Worm (Caenorhabditis elegans) whole organism, L3 larva: Measurements from ENCODE around the gene col-40.

Experiments
- R02D3.7 ChIP-seq: fragments of 150-350 bp; optimal IDR thresholded peaks from 2 replicates; lab custom pipeline; 2014; ENCODE audit warnings: missing biosample characterization, missing genetic modification characterization
- ZK546.5 ChIP-seq: sonication (generic microtip); optimal IDR thresholded peaks from 2 replicates; lab custom pipeline; 2017; ENCODE audit warnings: missing biosample characterization, missing genetic modification characterization
- aly-2 ChIP-seq: fragments of 150-350 bp; optimal IDR thresholded peaks from 2 replicates; lab custom pipeline; 2014; ENCODE audit warnings: missing biosample characterization, missing genetic modification characterization
- ama-1 ChIP-seq: fragments of 150-350 bp; optimal IDR thresholded peaks from 2 replicates; lab custom pipeline; 2018
- ceh-16 ChIP-seq: sonication (generic microtip); optimal IDR thresholded peaks from 2 replicates; lab custom pipeline; 2017; ENCODE audit warnings: missing biosample characterization, missing genetic modification characterization
- ceh-28 ChIP-seq: fragments of 150-350 bp; optimal IDR thresholded peaks from 2 replicates; lab custom pipeline; 2014; ENCODE audit warnings: missing biosample characterization, missing genetic modification reagents, missing genetic modification characterization
- ceh-82 ChIP-seq: fragments of 150-350 bp; optimal IDR thresholded peaks from 2 replicates; lab custom pipeline; 2014; ENCODE audit warnings: missing biosample characterization, missing genetic modification characterization
- ceh-9 ChIP-seq: sonication (generic microtip); optimal IDR thresholded peaks from 2 replicates; lab custom pipeline; 2018; ENCODE audit warnings: missing biosample characterization, missing genetic modification characterization
- egl-27 ChIP-seq: sonication (generic microtip); optimal IDR thresholded peaks from 4 replicates; lab custom pipeline; 2017; ENCODE audit warnings: missing biosample characterization, missing genetic modification reagents, missing genetic modification characterization
- egl-5 ChIP-seq: fragments of 150-350 bp; optimal IDR thresholded peaks from 2 replicates; lab custom pipeline; 2017; ENCODE audit warnings: missing biosample characterization, missing genetic modification reagents, missing genetic modification characterization, inconsistent platforms
- elt-1 ChIP-seq: fragments of 150-350 bp; optimal IDR thresholded peaks from 2 replicates; lab custom pipeline; 2014; ENCODE audit warnings: missing biosample characterization, missing genetic modification characterization
- eor-1 ChIP-seq, 2 experiments: fragments of 150-350 bp; optimal IDR thresholded peaks; 2 replicates each; lab custom pipeline; 2014 to 2018; ENCODE audit warnings: missing biosample characterization in 2 of 2, missing genetic modification characterization in 2 of 2
- fkh-10 ChIP-seq: sonication (generic microtip); optimal IDR thresholded peaks from 2 replicates; lab custom pipeline; 2017; ENCODE audit warnings: missing biosample characterization, missing genetic modification reagents, missing genetic modification characterization
- fkh-2 ChIP-seq: fragments of 150-350 bp; optimal IDR thresholded peaks from 2 replicates; lab custom pipeline; 2014; ENCODE audit warnings: missing biosample characterization, missing genetic modification reagents, missing genetic modification characterization
- fos-1 ChIP-seq: fragments of 150-350 bp; optimal IDR thresholded peaks from 2 replicates; lab custom pipeline; 2014; ENCODE audit warnings: missing biosample characterization, missing genetic modification characterization
- hmg-11 ChIP-seq: sonication (generic microtip); optimal IDR thresholded peaks from 2 replicates; lab custom pipeline; 2016; ENCODE audit warnings: missing genetic modification characterization, missing compliant biosample characterization
- jun-1 ChIP-seq: fragments of 150-350 bp; optimal IDR thresholded peaks from 2 replicates; lab custom pipeline; 2014; ENCODE audit warnings: missing biosample characterization, missing genetic modification reagents, missing genetic modification characterization
- lin-39 ChIP-seq: fragments of 150-350 bp; optimal IDR thresholded peaks from 2 replicates; lab custom pipeline; 2018; ENCODE audit warnings: missing biosample characterization, missing genetic modification reagents, missing genetic modification characterization
- mdl-1 ChIP-seq: fragments of 150-350 bp; optimal IDR thresholded peaks from 2 replicates; lab custom pipeline; 2014; ENCODE audit warnings: missing biosample characterization, missing genetic modification characterization
- mml-1 ChIP-seq: fragments of 150-350 bp; sonication (generic microtip); optimal IDR thresholded peaks from 3 replicates; lab custom pipeline; 2014; ENCODE audit warnings: missing biosample characterization, missing genetic modification characterization
- nhr-11 ChIP-seq: fragments of 150-350 bp; optimal IDR thresholded peaks from 2 replicates; lab custom pipeline; 2014; ENCODE audit warnings: missing biosample characterization, missing genetic modification characterization
- nhr-12 ChIP-seq: fragments of 150-350 bp; optimal IDR thresholded peaks from 2 replicates; lab custom pipeline; 2014; ENCODE audit warnings: missing biosample characterization, missing genetic modification characterization
- nhr-23 ChIP-seq: fragments of 150-350 bp; optimal IDR thresholded peaks from 2 replicates; lab custom pipeline; 2014; ENCODE audit warnings: missing biosample characterization, missing genetic modification reagents, missing genetic modification characterization
- nhr-237 ChIP-seq: fragments of 150-350 bp; optimal IDR thresholded peaks from 2 replicates; lab custom pipeline; 2014; ENCODE audit warnings: missing biosample characterization, missing genetic modification characterization
- nhr-25 ChIP-seq: sonication (generic microtip); optimal IDR thresholded peaks from 2 replicates; lab custom pipeline; 2017; ENCODE audit warnings: missing biosample characterization, missing genetic modification characterization
- nhr-28 ChIP-seq: fragments of 150-350 bp; optimal IDR thresholded peaks from 2 replicates; lab custom pipeline; 2014; ENCODE audit warnings: missing biosample characterization, missing genetic modification characterization
- nhr-43 ChIP-seq: sonication (generic microtip); optimal IDR thresholded peaks from 2 replicates; lab custom pipeline; 2016; ENCODE audit warnings: mild to moderate bottlenecking, missing genetic modification characterization, missing compliant biosample characterization; ENCODE audit not compliant: poor library complexity, severe bottlenecking
- nhr-67 ChIP-seq: fragments of 150-350 bp; optimal IDR thresholded peaks from 2 replicates; lab custom pipeline; 2014; ENCODE audit warnings: missing biosample characterization, missing genetic modification characterization
- nhr-77 ChIP-seq: fragments of 150-350 bp; optimal IDR thresholded peaks from 2 replicates; lab custom pipeline; 2014; ENCODE audit warnings: missing biosample characterization, missing genetic modification characterization
- pqm-1 ChIP-seq: fragments of 150-350 bp; optimal IDR thresholded peaks from 2 replicates; lab custom pipeline; 2017; ENCODE audit warnings: missing biosample characterization, missing genetic modification characterization, inconsistent platforms
- skn-1 ChIP-seq: fragments of 150-350 bp; optimal IDR thresholded peaks from 2 replicates; lab custom pipeline; 2014; ENCODE audit warnings: missing biosample characterization, missing genetic modification characterization
- snpc-4 ChIP-seq: fragments of 150-350 bp; optimal IDR thresholded peaks from 2 replicates; lab custom pipeline; 2014; ENCODE audit warnings: missing biosample characterization, missing genetic modification characterization
- unc-39 ChIP-seq: sonication (generic microtip); optimal IDR thresholded peaks from 4 replicates; lab custom pipeline; 2017; ENCODE audit warnings: missing biosample characterization, missing genetic modification characterization
- zag-1 ChIP-seq: fragments of 150-350 bp; optimal IDR thresholded peaks from 2 replicates; lab custom pipeline; 2014; ENCODE audit warnings: missing biosample characterization, missing genetic modification characterization
- ztf-11 ChIP-seq: fragments of 150-350 bp; optimal IDR thresholded peaks from 2 replicates; lab custom pipeline; 2014; ENCODE audit warnings: missing biosample characterization, missing genetic modification characterization
- ztf-4 ChIP-seq: fragments of 150-350 bp; optimal IDR thresholded peaks from 2 replicates; lab custom pipeline; 2014; ENCODE audit warnings: missing biosample characterization, missing genetic modification characterization

Gene col-40

DNA sequence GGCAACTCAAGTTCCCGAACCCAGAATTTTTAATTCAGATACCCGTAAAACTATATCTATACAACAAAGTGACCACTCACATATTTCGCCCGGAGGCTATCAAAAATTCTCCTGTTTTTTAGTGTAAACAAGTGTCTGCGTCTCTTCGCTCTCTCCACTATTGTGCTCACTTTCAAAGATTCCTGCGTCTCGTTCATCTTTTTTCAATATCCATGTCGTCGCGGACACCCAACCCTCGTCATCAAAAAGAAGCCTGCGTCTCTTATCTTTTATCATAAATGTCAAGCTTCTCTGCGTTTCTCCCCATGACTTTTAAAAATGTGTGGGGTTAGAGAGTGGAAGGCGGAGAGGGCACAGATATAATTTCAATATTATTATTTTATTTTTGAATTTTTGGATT, 21.9 kb downstream of the col-40 start (continued):
- TF ChIP-seq nhr-12 (tag; lab: Kevin White, UChicago) = no peak
- no peak for TF ChIP-seq nhr-23 (tag; lab: Kevin White, UChicago)
- no peak for TF ChIP-seq zag-1 (tag; lab: Kevin White, UChicago)
- TF ChIP-seq egl-5 (tag; lab: Kevin White, UChicago) = peak; percentile 57
- no peak for TF ChIP-seq ztf-4 (tag; lab: Kevin White, UChicago)
- TF ChIP-seq ZK546.5 (tag; lab: Kevin White, UChicago) = no peak
- TF ChIP-seq pqm-1 = no peak
- TF ChIP-seq, all 47 proteins: peak for 8

DNA sequence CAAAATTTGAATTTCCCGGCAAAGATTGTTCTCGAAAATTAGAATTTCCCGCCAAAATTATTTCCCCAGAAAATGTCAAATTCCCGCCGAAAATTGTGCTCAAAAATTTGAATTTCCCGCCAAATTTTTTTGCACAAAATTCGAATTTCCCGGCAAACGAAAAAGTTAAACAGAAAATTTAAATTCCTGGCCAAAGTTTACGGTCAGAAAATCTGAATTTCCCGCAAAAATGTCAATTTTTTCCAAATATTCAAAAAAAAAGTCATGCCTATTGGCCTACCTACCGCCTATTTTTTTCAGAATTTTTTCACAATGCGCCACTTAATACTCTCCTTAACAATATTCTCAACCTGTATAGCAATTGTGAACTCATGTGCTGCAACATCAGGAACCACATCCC, 23.9 kb downstream of the col-40 start, which contains the start of gene K02E7.1:
Gene K02E7.1 (plus strand): TSS at position 301 of the 400 bp plus-strand sequence.
- TF ChIP-seq R02D3.7 (tag; lab: Kevin White, UChicago) = no peak
- no peak for TF ChIP-seq pqm-1
- no peak for TF ChIP-seq ceh-82
- TF ChIP-seq unc-39 (tag; lab: Kevin White, UChicago) = no peak
- no peak for TF ChIP-seq jun-1 (tag; lab: Kevin White, UChicago)
- no peak for TF ChIP-seq egl-27 (tag; lab: Kevin White, UChicago)
- no peak for TF ChIP-seq mdl-1 (tag; lab: Kevin White, UChicago)
- TF ChIP-seq nhr-67 (tag; lab: Kevin White, UChicago) = no peak
- no peak for TF ChIP-seq eor-1 (tag; optimal IDR thresholded peaks at IDR 0.05; lab: Kevin White, UChicago)
- TF ChIP-seq ZK546.5 (tag; lab: Kevin White, UChicago) = no peak
- TF ChIP-seq mml-1 (tag; lab: Kevin White, UChicago) = no peak
- TF ChIP-seq snpc-4 (tag; lab: Kevin White, UChicago) = no peak
- no peak for TF ChIP-seq ceh-16 (tag; lab: Kevin White, UChicago)
- TF ChIP-seq nhr-25 (tag; lab: Kevin White, UChicago) = no peak
- no peak for TF ChIP-seq lin-39 (tag; lab: Kevin White, UChicago)

DNA sequence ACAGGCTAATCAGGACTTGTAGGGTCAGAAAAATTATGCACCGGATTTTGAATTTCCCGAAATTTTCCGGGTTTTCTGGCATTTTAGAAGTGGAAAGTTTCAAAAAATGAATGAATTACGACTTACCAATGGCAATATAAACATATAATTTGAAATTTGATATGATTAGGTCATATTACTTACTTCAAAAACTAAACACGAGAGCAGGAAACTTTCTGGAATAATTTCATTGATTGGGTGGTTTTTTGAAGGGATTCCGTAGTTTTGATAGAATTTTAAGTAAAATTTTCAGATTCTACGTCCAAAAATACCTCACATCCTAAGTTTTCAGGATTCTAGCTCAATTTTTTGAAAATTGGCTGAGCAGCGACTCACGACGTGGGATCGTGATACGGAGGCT, 31.3 kb downstream of the col-40 start, which contains the start of gene K02E7.11:
Gene K02E7.11 (minus strand): TSS at position 101 of the 400 bp plus-strand sequence.
- TF ChIP-seq ztf-4 (tag; lab: Kevin White, UChicago) (no peak), nhr-237 (tag; lab: Kevin White, UChicago) (no peak), aly-2 (tag; lab: Kevin White, UChicago) (no peak), fkh-10 (GFP tag; lab: Kevin White, UChicago) (no peak), fkh-2 (tag; lab: Kevin White, UChicago) (no peak)
- TF ChIP-seq, all 47 proteins: peak for 0

DNA sequence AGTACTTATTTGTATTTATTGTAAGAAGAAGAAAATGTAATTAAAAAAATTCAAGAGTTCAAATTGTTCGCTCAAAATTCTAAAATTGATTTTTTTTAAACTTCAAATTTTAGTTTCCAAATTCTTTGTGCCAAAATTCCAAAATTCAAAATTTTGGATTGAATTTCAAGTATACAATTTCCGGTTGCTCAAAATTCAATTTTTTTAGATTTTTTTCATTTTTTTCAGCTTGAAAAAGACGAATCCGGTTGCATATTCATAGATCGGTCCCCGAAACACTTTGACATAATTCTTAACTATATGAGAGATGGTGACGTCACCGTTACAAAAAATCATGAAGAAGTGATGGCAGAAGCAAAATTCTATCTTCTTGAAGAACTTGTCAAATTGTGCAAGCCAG, 34.7 kb downstream of the col-40 start, which contains the start of gene K02E7.4:
Gene K02E7.4 (plus strand): TSS at position 301 of the 400 bp plus-strand sequence.
- no peak for TF ChIP-seq eor-1 (tag; optimal IDR thresholded peaks at IDR 0.05; lab: Kevin White, UChicago)
- TF ChIP-seq ceh-9 (tag; lab: Kevin White, UChicago) = no peak
- TF ChIP-seq jun-1 (tag; lab: Kevin White, UChicago) = no peak
- no peak for TF ChIP-seq ceh-28 (tag; lab: Kevin White, UChicago)
- no peak for TF ChIP-seq nhr-28 (tag; lab: Kevin White, UChicago)
- TF ChIP-seq ama-1 = no peak
- no peak for TF ChIP-seq R02D3.7 (tag; lab: Kevin White, UChicago)
- no peak for TF ChIP-seq fos-1 (tag; lab: Kevin White, UChicago)
- TF ChIP-seq mml-1 (tag; lab: Kevin White, UChicago) = no peak
- no peak for TF ChIP-seq fkh-10 (GFP tag; lab: Kevin White, UChicago)
- TF ChIP-seq ztf-11 (tag; lab: Kevin White, UChicago) = no peak
- no peak for TF ChIP-seq nhr-43 (tag; lab: Kevin White, UChicago)
- TF ChIP-seq ceh-82 = no peak
- no peak for TF ChIP-seq nhr-77 (tag; lab: Kevin White, UChicago)
- TF ChIP-seq elt-1 (tag; lab: Kevin White, UChicago) = no peak
- TF ChIP-seq aly-2 (tag; lab: Kevin White, UChicago) = no peak
- no peak for TF ChIP-seq mdl-1 (tag; lab: Kevin White, UChicago)
- TF ChIP-seq nhr-11 = no peak

DNA sequence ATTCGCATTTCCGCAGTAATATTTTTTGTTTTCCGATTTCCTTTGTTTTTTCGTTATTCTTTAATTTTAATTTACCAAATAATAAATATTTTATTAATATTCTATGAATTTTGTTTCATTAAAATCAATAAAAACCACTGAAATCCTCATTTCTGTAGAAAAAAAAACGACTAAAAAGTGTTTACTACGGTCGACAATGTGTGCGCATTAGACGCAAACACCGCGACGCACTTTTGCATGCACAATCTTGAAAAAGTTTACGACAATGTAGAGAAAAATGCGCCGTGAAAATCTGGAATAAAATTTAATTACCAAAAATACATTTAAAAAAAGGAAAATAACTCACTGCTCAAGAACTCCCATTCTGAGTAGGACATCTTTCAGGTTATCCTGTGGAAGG, 35.3 kb downstream of the col-40 start:
- TF ChIP-seq egl-27 (tag; lab: Kevin White, UChicago) (no peak), hmg-11 (tag; lab: Kevin White, UChicago) (no peak), fkh-10 (GFP tag; lab: Kevin White, UChicago) (no peak), skn-1 (tag; lab: Kevin White, UChicago) (no peak), ZK546.5 (tag; lab: Kevin White, UChicago) (no peak), jun-1 (tag; lab: Kevin White, UChicago) (no peak), fos-1 (tag; lab: Kevin White, UChicago) (no peak)
